Worm (Caenorhabditis elegans): ENCODE measurements around the gene F46H5.4.

F46H5.4 gene

DNA sequence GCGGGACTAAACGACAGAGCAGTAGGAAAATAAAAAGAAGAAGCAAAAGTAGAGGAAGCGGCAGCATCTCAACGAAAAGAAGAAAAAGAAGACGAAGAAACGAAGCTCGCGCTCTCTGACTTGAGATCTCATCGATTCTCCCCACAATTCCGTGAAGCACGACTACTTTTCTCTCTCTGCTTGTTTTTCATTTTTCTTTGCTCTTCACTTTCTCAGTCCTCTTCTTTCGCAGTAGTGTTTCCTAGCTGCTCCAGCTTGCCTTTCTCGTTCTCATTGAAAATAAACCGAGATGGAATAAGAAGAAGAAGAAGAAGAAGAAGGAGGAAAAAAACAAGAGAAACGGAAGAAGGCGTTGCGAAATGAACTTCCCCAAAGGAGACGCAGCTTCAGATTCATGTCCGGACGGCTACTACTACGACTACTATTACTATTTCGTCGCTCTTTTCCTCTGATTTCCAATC is 30.3 kb upstream of the F46H5.4 start:
- TF ChIP-seq cebp-1 (GFP tag; IDR thresholded peaks at IDR 0.05) (no peak), cebp-1 (tag; optimal IDR thresholded peaks at IDR 0.05) (peak; percentile 72), K12H6.12 (tag; optimal IDR thresholded peaks at IDR 0.05) (peak; percentile 74), C06A6.2 (GFP tag; conservative IDR thresholded peaks at IDR 0.05) (no peak), hmg-1.2 (GFP tag; IDR thresholded peaks at IDR 0.05) (peak; percentile 10; the same call in 1 of the 2 replicates), lin-40 (tag; optimal IDR thresholded peaks at IDR 0.05) (peak; percentile 46)

DNA sequence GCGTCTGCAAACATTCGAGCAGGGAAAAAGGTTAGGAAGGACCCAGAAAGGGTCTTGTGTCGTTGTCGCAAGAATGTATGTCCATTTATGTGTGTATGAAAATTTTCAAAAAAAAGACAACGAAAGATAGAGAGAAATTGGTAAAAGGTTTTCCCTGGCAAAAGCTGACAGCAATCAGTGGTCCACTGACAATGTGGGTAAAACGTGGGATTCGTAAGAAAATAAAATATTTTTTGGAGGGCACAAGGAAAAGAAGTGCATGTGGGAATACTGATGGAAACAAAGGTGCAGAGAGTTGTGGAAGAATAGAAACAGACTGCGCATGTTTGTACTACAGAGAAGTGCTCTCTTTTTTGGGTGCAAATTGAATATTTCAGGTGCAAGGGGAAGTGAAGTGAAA is 28.7 kb upstream of the F46H5.4 start:
- TF ChIP-seq Y56A3A.18 (GFP tag; IDR thresholded peaks at IDR 0.05) (no peak), ets-4 (GFP tag; optimal IDR thresholded peaks at IDR 0.05) (no peak), ceh-79 (tag; optimal IDR thresholded peaks at IDR 0.05) (no peak), somi-1 (GFP tag; optimal IDR thresholded peaks at IDR 0.05) (no peak), sptf-2 (GFP tag; optimal IDR thresholded peaks at IDR 0.05) (no peak)

DNA sequence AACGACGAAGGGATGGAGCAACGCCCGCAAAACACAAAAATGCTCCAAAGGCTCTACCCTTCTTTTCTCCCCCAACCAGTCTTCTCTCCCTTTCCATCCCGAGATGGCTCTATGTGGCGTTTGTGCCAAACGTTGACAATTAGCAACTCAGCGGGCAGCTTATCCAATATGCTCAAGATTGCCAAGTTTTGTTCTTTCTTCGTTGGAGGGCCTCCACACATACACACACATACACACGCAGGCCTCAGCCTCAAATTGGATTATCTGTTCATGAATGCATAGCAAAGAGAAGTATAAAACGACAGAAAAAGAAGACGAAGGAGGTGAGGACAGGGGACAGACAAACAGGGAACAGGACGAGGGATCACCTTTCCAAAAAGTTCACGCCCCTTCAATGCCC is 26.9 kb upstream of the F46H5.4 start:
- TF ChIP-seq zfh-2 (GFP tag; conservative IDR thresholded peaks at IDR 0.05) = peak; percentile 52
- TF ChIP-seq mel-28 (tag; optimal IDR thresholded peaks at IDR 0.05; ENCODE audit: borderline replicate concordance) = no peak
- peak; percentile 3 for TF ChIP-seq K12H6.12 (tag; optimal IDR thresholded peaks at IDR 0.05)

DNA sequence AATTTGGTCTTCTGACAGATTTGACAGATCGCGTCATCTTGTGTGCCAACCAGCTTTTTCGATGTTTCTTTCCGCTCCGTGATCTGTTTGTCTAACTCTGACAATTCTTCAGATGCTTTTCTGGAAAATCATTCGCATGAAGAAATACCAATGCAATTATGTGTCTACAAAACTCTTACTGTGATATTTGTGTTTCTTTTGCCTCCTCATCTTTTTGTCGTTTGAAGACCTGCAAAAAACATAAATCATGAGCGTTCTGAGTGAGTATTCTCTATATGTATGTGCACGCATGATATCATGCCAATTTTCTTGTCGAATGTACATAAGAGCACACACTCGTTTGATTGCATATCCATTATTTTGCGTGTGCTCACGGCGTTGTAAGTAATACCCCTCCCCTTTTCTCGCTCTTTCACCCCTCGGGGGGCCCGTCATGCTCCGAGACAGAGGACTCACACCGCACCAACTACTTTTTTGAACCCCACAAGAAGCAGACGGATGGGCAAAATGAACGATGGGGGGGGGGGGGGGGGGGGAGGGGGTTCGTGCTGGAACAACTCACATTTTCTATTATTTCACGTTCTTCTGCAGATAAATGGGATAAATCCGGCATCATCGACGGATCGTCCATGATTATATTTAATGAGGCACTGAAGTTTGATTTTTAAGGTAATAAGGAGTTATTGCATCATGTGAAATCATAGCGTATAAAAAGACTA is 25.4 kb upstream of the F46H5.4 start, which contains the start of gene unc-10:
Gene unc-10 (minus strand): TSS at position 652 of the 719 bp plus-strand sequence.
- TF ChIP-seq egrh-3 (GFP tag; IDR thresholded peaks at IDR 0.05) (peak; percentile 40; the same call in 1 of the 2 replicates), egl-44 (GFP tag; IDR thresholded peaks at IDR 0.05) (no peak), zfh-2 (GFP tag; conservative IDR thresholded peaks at IDR 0.05) (peak; percentile 71), madf-8 (GFP tag; conservative IDR thresholded peaks at IDR 0.05) (no peak)

DNA sequence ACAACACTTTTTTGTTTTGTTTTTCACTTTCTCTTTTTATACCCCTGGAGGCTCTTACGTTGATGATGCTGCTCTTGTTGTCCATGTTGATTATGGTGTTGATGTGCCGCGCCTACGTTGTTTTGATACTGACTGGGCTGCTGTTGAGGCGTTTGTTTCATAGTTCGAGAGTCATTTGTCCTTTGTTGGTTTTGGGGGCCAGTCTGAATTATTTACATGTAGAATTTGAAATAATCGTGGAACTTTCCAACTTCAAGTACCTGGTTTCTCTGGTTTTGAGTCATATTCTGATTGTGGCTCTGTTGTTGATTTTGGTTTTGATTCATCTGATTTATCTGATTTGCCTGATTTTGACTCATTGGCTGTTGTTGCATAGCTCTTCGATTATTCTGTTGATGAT is 23.7 kb upstream of the F46H5.4 start:
- no peak for TF ChIP-seq T07F8.4 (tag; optimal IDR thresholded peaks at IDR 0.05)
- no peak for TF ChIP-seq pha-4 (tag; optimal IDR thresholded peaks at IDR 0.05)
- no peak for TF ChIP-seq F52B5.7 (tag; optimal IDR thresholded peaks at IDR 0.05)
- no peak for TF ChIP-seq F49E8.2 (tag; optimal IDR thresholded peaks at IDR 0.05; ENCODE audit: insufficient read depth)

DNA sequence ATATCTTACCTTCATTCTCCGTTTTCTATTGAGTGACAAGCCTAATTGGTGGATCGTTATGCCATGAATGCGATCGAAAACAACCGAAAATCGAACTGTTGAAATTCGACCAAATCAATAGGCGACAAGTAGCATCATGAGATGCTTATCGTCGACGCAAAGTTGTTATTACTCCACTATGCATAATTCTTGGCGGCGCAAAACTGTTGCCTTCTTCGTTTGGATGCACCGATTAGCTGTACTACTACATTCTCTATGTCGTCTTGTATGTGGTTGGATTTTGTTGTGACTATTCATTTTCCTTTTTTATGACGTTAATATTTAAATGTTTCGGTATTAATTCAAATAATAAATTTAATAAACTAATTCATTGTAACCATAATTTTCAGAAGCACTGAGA is 17.6 kb upstream of the F46H5.4 start, which contains the start of gene F46H5.11:
Gene F46H5.11 (minus strand): TSS at position 101 of the 400 bp plus-strand sequence.
- no peak for TF ChIP-seq B0019.2 (GFP tag; conservative IDR thresholded peaks at IDR 0.05)
- no peak for TF ChIP-seq egrh-3 (GFP tag; IDR thresholded peaks at IDR 0.05)
- no peak for TF ChIP-seq ets-4 (GFP tag; optimal IDR thresholded peaks at IDR 0.05)
- no peak for TF ChIP-seq C06A6.2 (GFP tag; conservative IDR thresholded peaks at IDR 0.05)
- no peak for TF ChIP-seq F22D6.2 (tag; optimal IDR thresholded peaks at IDR 0.05)
- no peak for TF ChIP-seq unc-62 (GFP tag; optimal IDR thresholded peaks at IDR 0.05)
- no peak for TF ChIP-seq Y56A3A.18 (GFP tag; IDR thresholded peaks at IDR 0.05)
- TF ChIP-seq repo-1 (tag; optimal IDR thresholded peaks at IDR 0.05) = no peak
- no peak for TF ChIP-seq atf-7 (tag; optimal IDR thresholded peaks at IDR 0.05)
- no peak for TF ChIP-seq rec-8 (tag; optimal IDR thresholded peaks at IDR 0.05)
- TF ChIP-seq Y67H2A.10 (GFP tag; conservative IDR thresholded peaks at IDR 0.05) = no peak
- TF ChIP-seq snpc-1.1 (tag; optimal IDR thresholded peaks at IDR 0.05; ENCODE audit: insufficient read depth) = no peak
- TF ChIP-seq dpl-1 (GFP tag; optimal IDR thresholded peaks at IDR 0.05) = no peak
- no peak for TF ChIP-seq tlf-1 (GFP tag; optimal IDR thresholded peaks at IDR 0.05)
- no peak for TF ChIP-seq lin-40 (tag; optimal IDR thresholded peaks at IDR 0.05)
- no peak for TF ChIP-seq F33H1.4 (GFP tag; IDR thresholded peaks at IDR 0.05)
- TF ChIP-seq zfh-2 (GFP tag; conservative IDR thresholded peaks at IDR 0.05) = no peak
- no peak for TF ChIP-seq hsf-1 (GFP tag; IDR thresholded peaks at IDR 0.05)
- no peak for TF ChIP-seq Y95B8A.8 (GFP tag; IDR thresholded peaks at IDR 0.05)
- no peak for TF ChIP-seq hmg-20 (GFP tag; IDR thresholded peaks at IDR 0.05)
